Worm (Caenorhabditis elegans) whole organism, midembryonic: ENCODE measurements around the gene F38B6.3.

Experiments
- flt-1 ChIP-seq: fragments of 200-800 bp; sonication (Bioruptor generic); IDR thresholded peaks from 2 replicates; pipeline ENCODE4 v1.3.6; 2022; ENCODE audit warnings: missing genetic modification characterization, missing compliant biosample characterization
- klf-2 ChIP-seq: fragments of 200-800 bp; sonication (Bioruptor generic); conservative IDR thresholded peaks from 2 replicates; pipeline ENCODE4 v1.3.6; 2022; ENCODE audit warnings: missing genetic modification reagents, missing genetic modification characterization, missing compliant biosample characterization
- ref-1 ChIP-seq: fragments of 200-800 bp; sonication (Bioruptor generic); conservative IDR thresholded peaks from 2 replicates; pipeline ENCODE4 v1.3.6; 2022; ENCODE audit warnings: missing genetic modification reagents, missing genetic modification characterization, missing compliant biosample characterization
- tab-1 ChIP-seq: fragments of 200-800 bp; sonication (Bioruptor generic); IDR thresholded peaks from 2 replicates; pipeline ENCODE4 v1.3.6; 2022; ENCODE audit warnings: missing genetic modification characterization, missing compliant biosample characterization
- ztf-29 ChIP-seq: fragments of 200-800 bp; sonication (Bioruptor generic); IDR thresholded peaks from 2 replicates; pipeline ENCODE4 v1.3.6; 2022; ENCODE audit warnings: missing genetic modification reagents, missing genetic modification characterization, missing compliant biosample characterization

- no peak for TF ChIP-seq ref-1
- no peak for TF ChIP-seq tab-1 (GFP tag; lab: Robert Waterston, UW)
- TF ChIP-seq flt-1, result no peak
- TF ChIP-seq ztf-29 (GFP tag; lab: Robert Waterston, UW), result no peak
- TF ChIP-seq klf-2 (GFP tag; lab: Robert Waterston, UW), result no peak
Observed at ce11 chrX:6656251-6656650, 37.2 kb upstream of the F38B6.3 start.
